Fruit fly (Drosophila melanogaster): Measurements from ENCODE around the gene Vti1a.

Vti1a gene

DNA sequence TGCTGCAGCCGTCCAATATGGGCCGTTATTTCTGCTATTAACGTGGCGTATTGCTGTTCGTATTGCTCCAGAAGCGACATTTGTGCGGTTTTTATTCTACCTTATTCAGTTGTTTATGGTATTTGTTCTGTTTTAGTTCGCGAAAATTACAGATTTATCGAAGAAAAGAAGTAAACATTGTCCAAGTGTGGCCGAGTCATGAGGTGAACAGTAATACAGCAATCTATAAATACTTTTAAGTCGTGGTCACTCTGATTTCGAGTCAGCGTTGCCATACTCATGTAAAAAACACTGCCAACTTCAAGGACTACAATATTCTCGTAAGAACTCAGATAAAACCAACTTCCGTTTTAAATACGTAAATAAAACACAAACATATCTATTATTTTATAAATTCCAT lies at the start of gene Vti1a:
Vti1a (minus strand) TSS at position 221 of the 400 bp plus-strand sequence.
- TF ChIP-seq CTCF (optimal IDR thresholded peaks at IDR 0.05) (no peak), CG8478 (optimal IDR thresholded peaks at IDR 0.05) (no peak)

DNA sequence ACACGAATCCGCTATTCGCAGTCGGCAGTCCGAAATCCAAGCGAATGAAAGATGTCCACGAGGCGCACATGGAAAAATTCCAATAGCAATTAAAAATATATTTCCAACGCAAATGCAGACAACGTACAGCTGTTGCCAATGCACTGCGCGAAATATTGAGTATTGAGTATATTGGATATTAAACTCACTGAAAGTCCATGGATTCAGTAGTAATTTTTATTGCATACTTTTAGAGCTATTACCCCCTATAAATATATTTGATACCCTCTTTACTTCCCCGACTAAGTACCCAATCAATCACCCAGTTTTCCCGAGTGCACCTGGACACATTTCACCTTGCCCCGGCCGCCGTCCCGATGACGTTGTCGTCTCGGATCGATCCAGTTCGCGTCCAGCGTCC lies 49.0 kb upstream of the Vti1a start:
- TF ChIP-seq CTCF (optimal IDR thresholded peaks at IDR 0.05) = no peak

- TF ChIP-seq CTCF (optimal IDR thresholded peaks at IDR 0.05) = no peak
- no peak for TF ChIP-seq CG8478 (optimal IDR thresholded peaks at IDR 0.05)
Observed at dm6 chr3L:739357-740130, 46.8 kb upstream of the Vti1a start.

dm6 chr3L:738523-739356 lies 46.0 kb upstream of the Vti1a start:
- TF ChIP-seq CTCF (optimal IDR thresholded peaks at IDR 0.05) (no peak), CG8478 (optimal IDR thresholded peaks at IDR 0.05) (no peak)

DNA sequence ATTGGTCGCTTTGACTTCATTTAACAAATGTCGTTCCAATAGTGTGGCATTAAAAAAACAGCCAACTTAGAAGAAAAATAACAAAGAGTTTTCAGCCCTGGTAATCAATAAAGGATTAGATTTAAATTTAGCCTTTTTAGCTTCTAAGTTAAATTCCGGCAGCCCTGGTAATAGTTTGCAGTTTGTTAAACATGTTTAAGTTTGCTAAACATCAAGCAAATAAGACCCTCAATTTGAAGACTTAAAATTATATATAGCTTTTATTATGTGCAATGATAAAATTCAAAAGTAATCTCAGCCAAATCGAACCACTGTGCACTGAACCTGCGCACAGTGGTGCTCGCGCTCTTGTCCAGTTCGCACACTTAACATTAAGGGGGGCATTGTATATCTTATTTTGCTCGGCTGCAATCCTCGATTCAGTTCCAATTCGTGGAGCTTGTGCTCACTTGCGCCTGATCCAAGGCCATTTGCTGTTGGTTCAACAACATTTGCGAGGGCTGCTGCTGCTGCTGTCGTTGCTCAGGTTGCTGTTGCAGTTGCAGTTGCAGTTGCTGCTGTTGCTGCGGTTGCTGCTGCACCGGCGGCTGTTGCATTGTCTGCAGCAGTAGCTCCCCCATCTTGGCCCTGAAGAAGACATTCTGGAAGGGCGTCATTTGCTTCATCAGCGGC lies 44.9 kb upstream of the Vti1a start:
- TF ChIP-seq CG8478 (optimal IDR thresholded peaks at IDR 0.05) = no peak
- no peak for TF ChIP-seq CTCF (optimal IDR thresholded peaks at IDR 0.05)

DNA sequence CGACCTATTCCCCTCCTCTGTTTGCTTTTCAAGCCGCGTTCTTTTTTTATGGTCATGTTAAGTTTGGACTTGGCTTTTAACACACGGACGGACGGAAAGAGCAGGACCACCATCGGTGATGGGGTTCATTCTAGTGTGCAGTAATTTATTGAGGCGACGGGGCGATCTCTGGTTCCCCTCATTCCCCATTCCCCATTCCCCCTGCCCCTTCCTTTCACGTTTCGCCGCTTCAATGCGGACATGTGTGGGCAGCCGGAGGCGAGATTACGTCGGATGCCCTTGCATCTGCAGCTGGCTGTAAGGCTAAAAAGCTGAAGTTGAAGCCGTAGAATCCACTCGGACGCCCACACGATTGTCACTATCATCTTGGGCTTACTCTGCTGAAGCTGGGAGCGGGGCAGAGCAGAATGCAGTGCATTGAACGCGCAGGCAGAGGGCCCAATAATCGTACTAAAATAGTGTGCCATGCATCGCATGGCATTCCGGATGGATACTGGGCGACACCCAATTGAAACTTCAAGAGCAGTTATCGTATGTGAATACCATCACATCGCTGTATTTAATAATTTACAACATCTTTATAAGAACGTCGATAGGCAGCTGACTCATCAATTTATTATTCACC lies 43.9 kb upstream of the Vti1a start:
- TF ChIP-seq CTCF (optimal IDR thresholded peaks at IDR 0.05) (no peak), CG8478 (optimal IDR thresholded peaks at IDR 0.05) (no peak)

- TF ChIP-seq CG8478 (optimal IDR thresholded peaks at IDR 0.05) (no peak), CTCF (optimal IDR thresholded peaks at IDR 0.05) (no peak)
Observed at dm6 chr3L:735948-736347, 43.2 kb upstream of the Vti1a start.

DNA sequence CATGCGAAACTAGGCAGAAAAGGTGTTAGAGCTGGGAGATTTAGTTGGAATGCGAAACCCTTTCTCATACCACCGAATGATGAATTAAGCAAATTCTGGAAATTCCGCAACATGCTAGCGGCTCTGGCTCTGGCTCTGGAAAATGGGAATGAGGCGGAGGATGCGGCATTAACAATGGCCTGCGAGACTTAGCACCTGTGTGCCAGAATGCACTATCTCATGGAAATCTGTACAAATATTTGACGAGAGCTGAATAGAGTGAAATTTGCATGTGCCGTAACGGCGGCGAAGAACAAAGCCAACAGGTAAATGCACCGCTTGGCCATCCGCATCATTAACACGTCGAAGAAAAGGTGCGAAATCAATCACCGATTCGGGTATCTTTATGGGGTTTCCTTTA lies 42.6 kb upstream of the Vti1a start:
- TF ChIP-seq CTCF (optimal IDR thresholded peaks at IDR 0.05) (no peak), CG8478 (optimal IDR thresholded peaks at IDR 0.05) (no peak)

DNA sequence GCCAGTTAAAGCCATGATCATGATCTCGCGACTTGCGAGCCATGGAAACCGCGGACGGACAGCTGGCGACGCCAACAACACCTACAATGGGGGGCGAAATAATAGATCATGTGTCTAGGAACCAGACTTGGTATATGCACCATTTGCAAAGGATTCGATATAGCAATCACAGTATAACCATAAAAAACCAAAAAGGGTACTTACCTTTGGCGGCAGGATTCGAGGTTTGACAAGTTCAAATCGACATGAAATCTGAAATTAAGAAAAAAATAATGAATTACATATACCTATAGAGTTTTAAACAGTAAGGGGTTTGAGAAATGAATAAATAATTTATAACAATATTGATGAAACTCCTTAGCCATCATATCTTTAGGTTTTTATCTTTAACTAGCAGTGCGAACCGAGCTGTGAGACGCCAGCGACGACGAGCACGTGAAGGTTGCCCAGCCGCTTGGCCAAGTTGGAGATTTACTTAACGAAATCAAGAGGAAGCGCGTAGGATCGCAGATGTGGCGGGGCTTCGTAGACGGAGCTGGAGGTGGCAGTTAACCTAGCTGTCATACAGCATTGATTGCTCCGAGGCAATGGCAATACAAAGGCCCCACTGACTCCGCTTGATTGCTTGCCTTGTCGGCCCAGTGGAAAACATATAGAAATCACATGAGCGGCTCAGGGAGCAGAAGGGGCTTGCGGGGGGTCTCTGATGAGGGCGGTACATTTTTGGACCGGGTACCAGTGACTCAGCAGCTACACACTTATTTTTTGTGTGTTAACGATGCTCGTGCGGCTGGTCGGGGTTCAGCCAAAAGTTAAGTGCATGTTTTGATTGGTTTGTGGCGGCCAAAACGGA lies 41.4 kb upstream of the Vti1a start:
- TF ChIP-seq CG8478 (optimal IDR thresholded peaks at IDR 0.05) (no peak), CTCF (optimal IDR thresholded peaks at IDR 0.05) (no peak)

DNA sequence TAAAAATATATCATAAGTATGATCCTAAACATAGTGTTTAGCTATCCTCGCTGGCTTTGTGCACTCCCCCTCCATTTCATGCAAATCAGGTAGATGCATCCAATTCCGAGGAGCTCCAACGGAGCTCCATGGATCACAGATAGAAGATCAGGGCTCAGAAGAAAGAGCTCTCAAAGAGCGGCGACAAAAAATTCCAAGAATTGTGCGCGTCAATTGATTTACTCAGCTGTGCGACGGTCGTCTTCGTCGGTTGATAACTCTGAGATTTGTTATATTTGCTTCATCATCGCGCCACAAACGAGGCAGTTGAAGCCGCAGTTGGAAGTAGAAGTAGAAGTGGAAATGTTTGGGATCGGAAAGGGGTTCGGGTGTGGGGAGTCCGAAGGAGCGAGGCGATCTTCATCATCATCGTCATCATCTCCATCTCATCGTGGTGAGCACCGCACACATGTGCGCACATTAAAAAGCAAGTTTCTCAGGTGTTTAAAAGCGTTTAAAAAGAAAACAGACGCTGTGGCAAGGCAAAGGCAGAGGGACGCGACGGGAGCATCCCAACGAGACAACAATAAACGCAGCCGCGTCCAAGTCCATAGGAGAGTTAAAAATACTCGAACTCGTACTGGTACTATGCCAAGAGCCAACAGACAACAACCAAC lies 40.6 kb upstream of the Vti1a start:
- no peak for TF ChIP-seq CG8478 (optimal IDR thresholded peaks at IDR 0.05)
- TF ChIP-seq CTCF (optimal IDR thresholded peaks at IDR 0.05) = no peak

DNA sequence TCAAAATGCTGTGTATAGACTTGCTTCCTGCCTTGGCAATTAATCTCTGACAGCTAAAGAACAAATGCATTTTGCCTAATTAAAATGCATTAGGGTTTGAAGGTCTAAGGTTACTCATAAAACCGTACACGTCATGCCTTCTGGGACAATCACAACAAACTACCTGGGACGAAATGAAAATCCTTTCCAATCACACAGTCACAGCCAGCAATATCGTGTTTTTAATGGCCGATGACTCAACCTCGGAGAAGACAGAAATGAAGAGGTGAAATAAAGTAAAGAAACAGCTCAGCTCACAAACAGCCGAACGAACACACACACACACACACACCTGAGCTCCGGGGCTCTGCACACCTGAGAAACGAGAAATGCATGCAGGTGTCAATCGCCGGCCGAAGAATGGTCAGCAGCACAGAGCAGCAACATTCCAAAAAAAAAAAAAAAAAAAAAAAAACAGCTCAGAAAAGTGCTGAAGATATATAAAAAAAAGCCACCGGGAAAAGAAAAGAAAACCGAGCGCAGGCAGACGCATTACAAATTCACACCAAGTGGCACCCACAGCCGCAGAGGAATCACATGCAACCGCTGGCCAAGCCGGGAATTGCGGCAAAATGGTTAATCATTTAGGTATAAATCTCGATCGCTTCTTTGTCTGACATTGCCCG lies 39.7 kb upstream of the Vti1a start:
- no peak for TF ChIP-seq CTCF (optimal IDR thresholded peaks at IDR 0.05)
- TF ChIP-seq CG8478 (optimal IDR thresholded peaks at IDR 0.05) = no peak

DNA sequence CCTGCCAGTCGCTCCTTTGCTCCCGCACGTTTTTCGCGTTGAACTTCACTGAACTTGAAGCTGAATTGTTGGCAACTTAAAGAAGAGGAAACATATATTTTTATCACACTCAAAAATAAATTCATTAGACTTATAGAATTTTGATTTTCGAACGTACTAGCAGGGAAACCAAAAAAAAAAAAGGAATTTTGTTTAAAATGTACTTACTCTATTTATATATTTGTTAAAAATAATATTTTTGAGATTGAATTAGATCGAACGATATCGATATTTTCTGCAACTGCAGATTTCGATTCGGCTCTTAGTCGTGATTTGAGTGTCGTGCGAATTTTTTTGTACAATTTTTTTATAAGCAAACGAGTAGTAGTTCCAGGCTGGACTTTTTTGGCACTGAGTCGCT lies 38.8 kb upstream of the Vti1a start:
- TF ChIP-seq CTCF (optimal IDR thresholded peaks at IDR 0.05) (no peak), CG8478 (optimal IDR thresholded peaks at IDR 0.05) (no peak)

DNA sequence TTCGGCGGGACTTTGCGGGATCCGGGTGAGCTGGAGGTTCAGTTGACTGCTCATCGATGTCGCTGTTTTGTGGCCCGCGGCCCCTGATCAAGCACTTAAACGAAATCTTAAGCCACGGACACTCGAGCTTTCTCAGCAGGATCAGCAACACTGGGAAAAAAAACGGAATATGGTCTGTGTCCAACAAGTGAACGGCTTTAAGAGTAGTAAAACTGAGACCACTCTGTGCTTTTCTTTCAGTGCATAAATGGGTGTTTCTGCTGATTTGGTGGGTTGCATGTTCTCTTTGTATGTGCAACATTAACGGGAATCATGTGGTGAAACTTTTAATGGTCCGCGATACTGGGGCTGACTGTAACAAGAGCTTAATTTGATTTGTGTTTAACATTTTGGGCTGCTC lies 36.6 kb upstream of the Vti1a start:
- no peak for TF ChIP-seq CTCF (optimal IDR thresholded peaks at IDR 0.05)

Data from S2 (cell line).